Worm (Caenorhabditis elegans) whole organism, early embryonic: ENCODE measurements around the gene srh-180.
"Not testable (repeated sequence)": the region's sequence is repeated elsewhere in the genome, so short reads cannot be mapped to it uniquely, and the experiment has no call there.

Experiments
- B0310.2 ChIP-seq: sonication (generic microtip); optimal IDR thresholded peaks from 2 replicates; lab custom pipeline; 2016; ENCODE audit warnings: mild to moderate bottlenecking, missing genetic modification characterization, missing compliant biosample characterization
- F13C5.2 ChIP-seq: sonication (generic microtip); optimal IDR thresholded peaks from 2 replicates; lab custom pipeline; 2017; ENCODE audit warnings: mild to moderate bottlenecking, missing genetic modification characterization, inconsistent platforms, missing compliant biosample characterization
- aly-1 ChIP-seq: sonication (generic microtip); optimal IDR thresholded peaks from 2 replicates; lab custom pipeline; 2016; ENCODE audit warnings: missing genetic modification characterization, missing compliant biosample characterization
- ama-1 ChIP-seq: fragments of 150-350 bp; optimal IDR thresholded peaks from 2 replicates; lab custom pipeline; 2014
- ceh-13 ChIP-seq: fragments of 200-800 bp; sonication (Bioruptor generic); optimal IDR thresholded peaks from 2 replicates; lab custom pipeline; 2018; ENCODE audit warnings: mild to moderate bottlenecking, missing genetic modification characterization, missing compliant biosample characterization
- ceh-36 ChIP-seq: sonication (generic microtip); optimal IDR thresholded peaks from 2 replicates; lab custom pipeline; 2016; ENCODE audit warnings: missing genetic modification characterization, inconsistent platforms, missing compliant biosample characterization
- ets-7 ChIP-seq: sonication (generic microtip); optimal IDR thresholded peaks from 2 replicates; lab custom pipeline; 2016; ENCODE audit warnings: missing genotype, missing genetic modification characterization, missing compliant biosample characterization
- flt-1 ChIP-seq: fragments of 200-800 bp; sonication (Bioruptor generic); IDR thresholded peaks from 2 replicates; pipeline ENCODE4 v1.3.6; 2022; ENCODE audit warnings: missing genetic modification characterization, missing compliant biosample characterization
- hmbx-1 ChIP-seq: sonication (generic microtip); optimal IDR thresholded peaks from 2 replicates; lab custom pipeline; 2016; ENCODE audit warnings: mild to moderate bottlenecking, missing genetic modification characterization, missing compliant biosample characterization
- hmg-4 ChIP-seq: fragments of 200-800 bp; sonication (Bioruptor generic); optimal IDR thresholded peaks from 2 replicates; lab custom pipeline; 2018; ENCODE audit warnings: mild to moderate bottlenecking, missing genetic modification characterization, missing compliant biosample characterization
- hnd-1 ChIP-seq: sonication (generic microtip); optimal IDR thresholded peaks from 2 replicates; lab custom pipeline; 2016; ENCODE audit warnings: missing genetic modification characterization, missing compliant biosample characterization
- pes-1 ChIP-seq: fragments of 200-800 bp; sonication (Bioruptor generic); IDR thresholded peaks from 2 replicates; pipeline ENCODE4 v1.3.6; 2022; ENCODE audit warnings: missing genetic modification reagents, missing genetic modification characterization, missing compliant biosample characterization
- scrt-1 ChIP-seq: fragments of 200-800 bp; sonication (Bioruptor generic); IDR thresholded peaks from 2 replicates; pipeline ENCODE4 v1.3.6; 2022; ENCODE audit warnings: missing genetic modification characterization, missing compliant biosample characterization
- sea-1 ChIP-seq: fragments of 200-800 bp; sonication (Bioruptor generic); conservative IDR thresholded peaks from 2 replicates; pipeline ENCODE4 v1.3.6; 2022; ENCODE audit warnings: missing genetic modification characterization, missing compliant biosample characterization
- tbx-11 ChIP-seq: fragments of 200-800 bp; sonication (Bioruptor generic); IDR thresholded peaks from 2 replicates; pipeline ENCODE4 v1.3.6; 2022; ENCODE audit warnings: missing genetic modification characterization, missing compliant biosample characterization
- tbx-37 ChIP-seq: fragments of 200-800 bp; sonication (Bioruptor generic); conservative IDR thresholded peaks from 2 replicates; pipeline ENCODE4 v1.3.6; 2022; ENCODE audit warnings: missing genetic modification reagents, missing genetic modification characterization, missing compliant biosample characterization
- tra-4 ChIP-seq: sonication (generic microtip); optimal IDR thresholded peaks from 2 replicates; lab custom pipeline; 2017; ENCODE audit warnings: missing genetic modification characterization, missing compliant biosample characterization

Gene srh-180

ce11 chrV:16338287-16339092, 21.1 kb downstream of the srh-180 start, which contains the start of gene slc-9B.2:
Gene slc-9B.2 (plus strand): TSS chrV:16339042.
- TF ChIP-seq scrt-1 (GFP tag; lab: Robert Waterston, UW); ama-1; pes-1 (GFP tag; lab: Robert Waterston, UW): not testable (repeated sequence)

DNA sequence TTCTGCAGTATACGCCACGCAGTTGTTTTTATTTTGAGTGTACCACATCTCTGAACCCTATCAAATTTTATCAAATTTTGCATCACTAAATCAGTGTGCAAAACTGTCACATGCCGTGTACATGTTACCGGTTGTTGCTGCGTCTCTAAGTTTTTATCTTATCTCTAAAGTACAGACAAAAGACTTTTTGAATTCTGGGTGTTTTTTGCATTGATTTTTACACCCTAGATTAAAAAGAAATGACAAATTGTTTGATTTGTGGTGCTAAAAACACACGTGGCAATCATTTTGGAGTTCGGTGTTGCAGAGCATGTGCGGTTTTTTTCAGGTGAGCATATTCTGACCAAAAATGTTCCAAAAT, 24.9 kb downstream of the srh-180 start, which contains the start of gene nhr-193:
TSS of gene nhr-193 (plus strand) at position 51 of the 361 bp plus-strand sequence.
- TF ChIP-seq sea-1 (no peak), B0310.2 (tag; lab: Kevin White, UChicago) (no peak), ceh-13 (GFP tag; lab: Kevin White, UChicago) (no peak), scrt-1 (GFP tag; lab: Robert Waterston, UW) (no peak), ama-1 (no peak), hnd-1 (tag; lab: Kevin White, UChicago) (no peak), tbx-11 (GFP tag; lab: Robert Waterston, UW) (no peak)

DNA sequence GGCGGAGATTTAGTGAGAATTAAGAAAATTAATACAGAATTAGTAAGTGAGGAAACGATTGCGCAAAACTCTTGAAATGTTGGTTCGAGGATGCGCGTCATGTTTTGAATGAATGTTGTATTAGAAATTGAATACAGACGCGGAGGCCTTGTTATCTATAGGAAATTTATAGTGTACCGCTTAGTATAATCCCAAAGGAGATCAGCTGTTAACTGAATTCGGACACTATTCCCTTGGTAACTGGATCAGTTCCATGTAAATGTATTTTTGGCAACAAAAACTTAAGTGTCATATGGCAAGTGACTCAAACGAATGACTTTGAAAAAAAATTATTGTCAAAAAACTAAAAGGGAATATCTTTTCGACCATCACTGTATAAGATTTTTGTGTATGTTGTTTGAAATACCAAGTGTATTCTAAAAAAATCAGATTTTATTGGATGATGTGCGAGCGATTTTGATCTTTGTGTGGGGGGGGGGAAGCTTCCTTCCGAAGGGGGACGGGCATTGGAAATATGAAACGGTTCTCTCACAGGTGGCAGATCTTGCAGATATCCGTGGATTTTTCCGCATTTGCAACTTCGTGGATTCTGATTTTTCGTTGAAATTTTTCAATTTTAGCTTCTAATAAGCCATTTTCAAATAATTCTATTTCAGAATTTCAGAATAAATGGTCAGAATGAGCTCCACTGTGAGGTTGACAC, 29.2 kb downstream of the srh-180 start, which contains the start of the genes W08G11.5 and W08G11.1:
TSS of gene W08G11.5 (minus strand) at position 101 of the 703 bp plus-strand sequence.
TSS of gene W08G11.1 (plus strand) at position 653 of the 703 bp plus-strand sequence.
- TF ChIP-seq hmbx-1 (tag; lab: Kevin White, UChicago) (no peak), ama-1 (no peak), hnd-1 (tag; lab: Kevin White, UChicago) (no peak), ets-7 (tag; lab: Kevin White, UChicago) (no peak), F13C5.2 (tag; lab: Kevin White, UChicago) (no peak), pes-1 (GFP tag; lab: Robert Waterston, UW) (no peak), scrt-1 (GFP tag; lab: Robert Waterston, UW) (no peak), aly-1 (tag; lab: Kevin White, UChicago) (no peak), B0310.2 (tag; lab: Kevin White, UChicago) (no peak), sea-1 (no peak), flt-1 (no peak), ceh-36 (tag; lab: Kevin White, UChicago) (no peak), tbx-37 (GFP tag; lab: Robert Waterston, UW) (no peak), ceh-13 (GFP tag; lab: Kevin White, UChicago) (no peak), hmg-4 (no peak), tra-4 (tag; lab: Kevin White, UChicago) (no peak), tbx-11 (GFP tag; lab: Robert Waterston, UW) (no peak)

ce11 chrV:16350061-16350460, 32.7 kb downstream of the srh-180 start:
- TF ChIP-seq hmg-4: no peak

ce11 chrV:16350775-16351378, 33.5 kb downstream of the srh-180 start:
- peak; percentile 13 for TF ChIP-seq hmg-4
- no peak for TF ChIP-seq ceh-13 (GFP tag; lab: Kevin White, UChicago)

ce11 chrV:16351757-16352156, 34.4 kb downstream of the srh-180 start:
- TF ChIP-seq B0310.2 (tag; lab: Kevin White, UChicago) (no peak), sea-1 (no peak), hmbx-1 (tag; lab: Kevin White, UChicago) (no peak), tbx-11 (GFP tag; lab: Robert Waterston, UW) (no peak), tbx-37 (GFP tag; lab: Robert Waterston, UW) (no peak), hmg-4 (no peak), ceh-36 (tag; lab: Kevin White, UChicago) (no peak), scrt-1 (GFP tag; lab: Robert Waterston, UW) (no peak), ceh-13 (GFP tag; lab: Kevin White, UChicago) (no peak), ets-7 (tag; lab: Kevin White, UChicago) (no peak), pes-1 (GFP tag; lab: Robert Waterston, UW) (no peak), F13C5.2 (tag; lab: Kevin White, UChicago) (no peak)

DNA sequence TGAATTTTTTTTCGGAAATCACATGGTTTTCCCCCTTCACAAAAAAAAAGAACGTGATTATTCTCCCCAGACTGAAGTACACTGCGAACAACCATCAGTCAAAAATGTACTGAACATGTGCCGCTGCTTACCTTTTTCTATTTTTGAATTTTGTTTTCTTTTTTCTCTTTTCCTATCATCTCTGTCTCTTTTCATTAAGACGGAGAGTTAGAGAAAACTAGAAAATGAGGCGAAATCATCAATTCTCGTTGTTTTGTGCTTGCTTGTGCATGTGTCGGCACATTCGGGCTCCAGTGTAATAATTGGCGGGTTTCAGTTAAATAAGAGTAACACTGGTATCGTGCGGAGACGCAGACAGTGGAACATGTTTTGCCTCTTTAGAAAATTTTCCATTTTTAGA, 34.9 kb downstream of the srh-180 start:
- TF ChIP-seq ets-7 (tag; lab: Kevin White, UChicago) (no peak), hmg-4 (no peak), sea-1 (no peak), B0310.2 (tag; lab: Kevin White, UChicago) (no peak), tra-4 (tag; lab: Kevin White, UChicago) (no peak), aly-1 (tag; lab: Kevin White, UChicago) (no peak)

DNA sequence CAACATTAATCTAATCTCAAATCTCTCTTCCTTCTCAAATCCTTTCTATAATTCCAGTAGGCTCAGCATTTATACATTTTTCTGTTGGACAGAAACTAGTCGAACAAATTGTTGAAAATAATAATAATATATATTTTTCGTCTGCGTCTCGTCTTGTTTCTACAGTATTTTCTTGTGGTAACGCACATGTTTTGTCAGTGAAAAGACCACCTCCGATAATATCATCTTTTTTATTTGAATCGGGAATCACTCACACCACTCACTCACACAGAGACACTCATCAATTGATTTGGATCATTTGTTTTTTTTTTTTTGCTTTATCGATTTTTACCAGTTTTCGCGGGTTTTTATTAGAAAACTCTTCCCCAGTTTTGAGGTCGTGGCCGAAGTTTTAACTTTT, 37.3 kb downstream of the srh-180 start:
- TF ChIP-seq F13C5.2 (tag; lab: Kevin White, UChicago) (no peak), hnd-1 (tag; lab: Kevin White, UChicago) (no peak), sea-1 (no peak), hmg-4 (no peak), ceh-13 (GFP tag; lab: Kevin White, UChicago) (no peak)
